Worm (Caenorhabditis elegans): ENCODE measurements around the gene F56D2.5.

ce11 chrIII:5629225-5629624, 48.0 kb upstream of the F56D2.5 start:
- no peak for TF ChIP-seq nfya-1 (tag; optimal IDR thresholded peaks at IDR 0.05)
- TF ChIP-seq F13H6.1 (tag; optimal IDR thresholded peaks at IDR 0.05): no peak
- TF ChIP-seq dve-1 (tag; optimal IDR thresholded peaks at IDR 0.05): no peak
- no peak for TF ChIP-seq rnt-1 (tag; optimal IDR thresholded peaks at IDR 0.05)
- no peak for TF ChIP-seq hlh-15 (tag; optimal IDR thresholded peaks at IDR 0.05)
- no peak for TF ChIP-seq hlh-30 (tag; optimal IDR thresholded peaks at IDR 0.05; ENCODE audit: insufficient read depth)
- no peak for TF ChIP-seq pqm-1 (tag; optimal IDR thresholded peaks at IDR 0.05)
